Fruit fly (Drosophila melanogaster): Measurements from ENCODE around the gene CG13887.
A peak's percentile ranks its signal among the peaks of the same experiment; 100 is the strongest.

Gene CG13887

dm6 chr3L:791251-791991 is 46.2 kb upstream of the CG13887 start:
- TF ChIP-seq CG2129 (GFP tag; IDR thresholded peaks at IDR 0.05; ENCODE audit: partially characterized antibody) (no peak), sim (GFP tag; IDR thresholded peaks at IDR 0.05) (no peak), tup (GFP tag; optimal IDR thresholded peaks at IDR 0.05) (peak; percentile 5), Ravus (GFP tag; IDR thresholded peaks at IDR 0.05) (no peak), CG31224 (GFP tag; IDR thresholded peaks at IDR 0.05) (peak; percentile 23; the same call in 1 of the 2 replicates), CG2678 (tag; optimal IDR thresholded peaks at IDR 0.05) (peak; percentile 72), CG8281 (tag; optimal IDR thresholded peaks at IDR 0.05) (peak; percentile 95), HHEX (GFP tag; optimal IDR thresholded peaks at IDR 0.05) (peak; percentile 51), tin (GFP tag; optimal IDR thresholded peaks at IDR 0.05) (peak; percentile 44), unpg (GFP tag; optimal IDR thresholded peaks at IDR 0.05) (peak; percentile 78), Eip74EF (GFP tag; optimal IDR thresholded peaks at IDR 0.05) (peak in 1 of 2 experiments; percentile 55), CG30020 (tag; optimal IDR thresholded peaks at IDR 0.05) (no peak), eyg (GFP tag; optimal IDR thresholded peaks at IDR 0.05) (no peak), ems (GFP tag; optimal IDR thresholded peaks at IDR 0.05) (peak; percentile 23), CG33213 (GFP tag; optimal IDR thresholded peaks at IDR 0.05) (peak; percentile 5), Rfx (GFP tag; IDR thresholded peaks at IDR 0.05) (no peak; the same call in 1 of the 2 replicates), nau (GFP tag; optimal IDR thresholded peaks at IDR 0.05) (peak; percentile 52), CG4360 (GFP tag; IDR thresholded peaks at IDR 0.05) (peak; percentile 58), H2.0 (GFP tag; IDR thresholded peaks at IDR 0.05) (peak; percentile 21; the same call in 1 of the 2 replicates), gce (GFP tag; IDR thresholded peaks at IDR 0.05) (0 out of 3 replicates have a peak, but pooled peaks have one; percentile 25), Adf1 (GFP tag; IDR thresholded peaks at IDR 0.05) (peak; percentile 35), CG8478 (optimal IDR thresholded peaks at IDR 0.05) (no peak), CG6254 (GFP tag; optimal IDR thresholded peaks at IDR 0.05) (peak; percentile 52), CG4282 (GFP tag; optimal IDR thresholded peaks at IDR 0.05) (peak; percentile 29), ATbp (GFP tag; optimal IDR thresholded peaks at IDR 0.05) (peak; percentile 75), CG13624 (GFP tag; optimal IDR thresholded peaks at IDR 0.05) (no peak), CG12219 (GFP tag; optimal IDR thresholded peaks at IDR 0.05) (peak; percentile 65), Hr3 (GFP tag; optimal IDR thresholded peaks at IDR 0.05) (peak; percentile 25), sens-2 (GFP tag; IDR thresholded peaks at IDR 0.05) (no peak), schlank (tag; optimal IDR thresholded peaks at IDR 0.05) (no peak), CTCF (GFP tag; optimal IDR thresholded peaks at IDR 0.05) (peak; percentile 34), CG8765 (GFP tag; IDR thresholded peaks at IDR 0.05) (no peak), NC2α (GFP tag; optimal IDR thresholded peaks at IDR 0.05) (no peak), CoRest (tag; optimal IDR thresholded peaks at IDR 0.05) (peak; percentile 74), Optix (GFP tag; IDR thresholded peaks at IDR 0.05) (peak; percentile 57; the same call in 2 of the 3 replicates), onecut (GFP tag; IDR thresholded peaks at IDR 0.05) (peak; percentile 44), Hmx (GFP tag; optimal IDR thresholded peaks at IDR 0.05) (no peak), CG6654 (GFP tag; optimal IDR thresholded peaks at IDR 0.05) (peak; percentile 28), Hsf (GFP tag; optimal IDR thresholded peaks at IDR 0.05) (peak; percentile 47), toy (GFP tag; IDR thresholded peaks at IDR 0.05) (no peak), Deaf1 (tag; optimal IDR thresholded peaks at IDR 0.05) (peak; percentile 46), CG13424 (tag; optimal IDR thresholded peaks at IDR 0.05) (peak; percentile 67), HmgZ (tag; optimal IDR thresholded peaks at IDR 0.05) (peak; percentile 0), ap (GFP tag; IDR thresholded peaks at IDR 0.05) (0 out of 2 replicates have a peak, but pooled peaks have one; percentile 25), row (GFP tag; IDR thresholded peaks at IDR 0.05) (peak; percentile 91), Dek (tag; optimal IDR thresholded peaks at IDR 0.05) (peak; percentile 10), knrl (GFP tag; IDR thresholded peaks at IDR 0.05; ENCODE audit: partially characterized antibody) (peak; percentile 67), Dll (GFP tag; IDR thresholded peaks at IDR 0.05; ENCODE audit: partially characterized antibody) (peak; percentile 43; the same call in 1 of the 4 replicates), lbe (GFP tag; optimal IDR thresholded peaks at IDR 0.05) (peak; percentile 23), CG3726 (GFP tag; IDR thresholded peaks at IDR 0.05) (0 out of 3 replicates have a peak, but pooled peaks have one; percentile 22)
